Fruit fly (Drosophila melanogaster): ENCODE data around the gene CG6294.
A peak's percentile ranks its signal among the peaks of the same experiment; 100 is the strongest.

The CG6294 gene

DNA sequence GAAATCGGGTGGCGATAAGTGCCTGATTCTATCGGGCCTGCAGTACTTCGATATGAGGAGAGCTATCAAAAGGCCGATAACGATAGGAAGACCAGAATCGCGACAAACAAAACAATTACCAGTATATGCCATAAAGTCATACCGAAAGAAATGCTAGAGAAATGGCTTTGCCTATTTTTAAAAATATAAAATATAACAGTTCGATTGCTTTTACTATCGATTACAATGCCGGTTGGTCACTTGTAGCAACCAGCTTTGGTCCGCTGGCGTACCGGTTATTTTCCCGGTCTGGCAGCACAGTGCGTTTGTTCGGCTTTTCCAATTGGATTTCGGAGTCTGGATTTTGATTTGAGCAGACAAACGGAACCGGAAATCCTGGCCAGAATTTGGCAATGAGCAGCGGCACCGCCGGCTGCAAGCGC lies at the start of gene CG6294, which contains the start of the genes shtd and CG6299:
Gene CG6294, plus strand, starts transcription at position 287 of the 422 bp plus-strand sequence.
Gene shtd, minus strand, starts transcription at position 6 of the 422 bp plus-strand sequence.
Gene CG6299, plus strand, starts transcription at position 287 of the 422 bp plus-strand sequence.
- TF ChIP-seq CG17801 (GFP tag; optimal IDR thresholded peaks at IDR 0.05; ENCODE audit: partially characterized antibody) = no peak

- no peak for TF ChIP-seq CG17801 (GFP tag; optimal IDR thresholded peaks at IDR 0.05; ENCODE audit: partially characterized antibody)
Measured at dm6 chrX:15441245-15441644, 21.3 kb upstream of the CG6294 start, which contains the start of gene Cngl. Gene Cngl, minus strand, starts transcription at chrX:15441252.

DNA sequence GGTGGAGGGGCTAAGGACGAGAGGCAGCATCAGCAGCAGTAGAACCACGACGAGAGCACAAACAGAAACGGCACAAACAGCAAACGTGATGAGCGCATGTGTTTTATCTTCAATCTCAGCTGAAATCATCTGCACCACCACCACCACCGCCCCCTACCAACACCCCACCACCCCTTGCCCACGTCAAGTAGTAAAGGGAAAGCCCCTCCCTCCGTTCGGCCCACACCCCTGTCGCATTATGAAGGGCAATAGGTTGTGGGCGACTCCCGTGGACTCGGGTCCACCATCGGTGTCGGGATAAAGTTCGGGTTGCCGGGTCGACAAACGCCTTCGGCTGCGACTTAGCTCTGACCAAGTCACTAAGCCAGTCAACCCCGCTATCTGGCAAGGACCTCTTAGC lies 19.0 kb upstream of the CG6294 start:
- no peak for TF ChIP-seq CG17801 (GFP tag; optimal IDR thresholded peaks at IDR 0.05; ENCODE audit: partially characterized antibody)

- no peak for TF ChIP-seq CG17801 (GFP tag; optimal IDR thresholded peaks at IDR 0.05; ENCODE audit: partially characterized antibody)
Measured at dm6 chrX:15448136-15448535, 14.4 kb upstream of the CG6294 start.

DNA sequence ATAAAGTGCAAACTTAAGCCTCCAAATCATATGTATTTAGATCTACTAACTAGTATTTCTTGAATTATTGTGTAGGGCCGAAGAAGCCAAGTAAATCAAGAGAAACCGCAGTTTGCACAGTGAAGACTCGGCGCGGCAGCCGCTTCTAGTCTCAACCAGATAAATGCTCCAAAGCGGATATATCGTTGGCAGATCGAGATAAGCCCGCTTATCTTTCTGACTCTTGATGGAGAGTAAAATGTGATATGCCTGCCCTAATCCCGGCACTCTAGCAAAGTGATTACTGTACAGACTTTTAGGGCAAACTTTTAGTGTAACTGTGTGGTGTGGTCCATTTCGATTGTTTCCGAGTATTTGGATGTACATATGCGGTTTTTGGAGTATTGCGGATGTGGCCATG lies 13.7 kb upstream of the CG6294 start:
- no peak for TF ChIP-seq CG17801 (GFP tag; optimal IDR thresholded peaks at IDR 0.05; ENCODE audit: partially characterized antibody)

dm6 chrX:15449490-15450326 lies 12.8 kb upstream of the CG6294 start, which contains the start of the genes Scamp and Ahcy:
Gene Scamp, minus strand, starts transcription at chrX:15449883.
Gene Ahcy, plus strand, starts transcription at chrX:15450261.
- TF ChIP-seq CG17801 (GFP tag; optimal IDR thresholded peaks at IDR 0.05; ENCODE audit: partially characterized antibody) = no peak

dm6 chrX:15450327-15450644 lies 12.2 kb upstream of the CG6294 start:
- no peak for TF ChIP-seq CG17801 (GFP tag; optimal IDR thresholded peaks at IDR 0.05; ENCODE audit: partially characterized antibody)

DNA sequence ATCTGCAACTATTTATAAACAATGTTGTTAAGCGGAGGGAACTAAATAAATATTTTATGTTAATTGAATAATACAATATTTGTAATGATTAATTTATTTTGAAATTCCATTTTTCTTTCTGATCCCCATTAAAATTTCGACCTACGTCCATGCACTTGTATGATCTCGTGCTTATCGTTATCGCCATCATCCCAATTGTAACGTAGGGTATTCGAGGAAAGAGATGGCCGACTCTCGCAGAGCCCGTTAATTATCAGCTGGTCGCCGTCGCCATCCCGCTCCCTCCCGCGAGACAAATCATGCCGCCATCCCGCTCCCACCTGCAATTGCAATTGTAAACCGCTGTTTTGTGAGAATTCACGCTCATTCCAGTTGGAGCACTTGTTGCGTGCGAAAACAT lies 9.4 kb upstream of the CG6294 start, which contains the start of gene CG11655:
Gene CG11655, plus strand, starts transcription at position 351 of the 400 bp plus-strand sequence.
- TF ChIP-seq CG17801 (GFP tag; optimal IDR thresholded peaks at IDR 0.05; ENCODE audit: partially characterized antibody) = peak; percentile 50

- no peak for TF ChIP-seq CG17801 (GFP tag; optimal IDR thresholded peaks at IDR 0.05; ENCODE audit: partially characterized antibody)
Measured at dm6 chrX:15464531-15464930, 2.0 kb downstream of the CG6294 start.

- no peak for TF ChIP-seq CG17801 (GFP tag; optimal IDR thresholded peaks at IDR 0.05; ENCODE audit: partially characterized antibody)
Measured at dm6 chrX:15465410-15465809, 2.9 kb downstream of the CG6294 start.

DNA sequence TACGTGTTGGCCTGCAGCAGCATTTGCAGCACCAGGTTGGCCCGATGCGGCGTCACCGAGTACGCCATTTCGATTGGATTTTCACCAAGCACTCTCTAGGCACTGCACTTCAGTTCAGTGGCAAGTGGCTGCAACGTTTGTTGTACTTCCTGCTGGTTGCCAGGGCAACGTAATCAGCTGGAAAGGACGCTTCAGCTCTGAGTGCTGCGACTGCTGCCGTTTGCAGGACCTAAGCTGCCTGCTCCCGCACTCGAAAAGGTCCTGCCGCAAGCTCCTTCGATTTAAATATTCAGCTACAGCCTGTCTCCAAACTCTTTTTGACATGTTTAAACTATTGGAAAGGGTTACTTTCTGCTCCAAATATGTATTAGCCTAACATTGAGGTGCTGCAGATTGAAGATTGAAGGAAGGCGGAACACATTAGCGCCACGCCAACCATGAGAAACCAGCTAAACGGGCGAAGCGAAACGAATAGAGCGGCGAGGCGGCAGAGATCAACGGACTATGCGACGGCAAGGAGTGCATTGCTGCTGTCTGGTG lies 5.0 kb downstream of the CG6294 start, which contains the start of the genes CG15642 and CG15641:
Gene CG15642, minus strand, starts transcription at position 356 of the 540 bp plus-strand sequence.
Gene CG15641, plus strand, starts transcription at position 490 of the 540 bp plus-strand sequence.
- TF ChIP-seq CG17801 (GFP tag; optimal IDR thresholded peaks at IDR 0.05; ENCODE audit: partially characterized antibody) = no peak

DNA sequence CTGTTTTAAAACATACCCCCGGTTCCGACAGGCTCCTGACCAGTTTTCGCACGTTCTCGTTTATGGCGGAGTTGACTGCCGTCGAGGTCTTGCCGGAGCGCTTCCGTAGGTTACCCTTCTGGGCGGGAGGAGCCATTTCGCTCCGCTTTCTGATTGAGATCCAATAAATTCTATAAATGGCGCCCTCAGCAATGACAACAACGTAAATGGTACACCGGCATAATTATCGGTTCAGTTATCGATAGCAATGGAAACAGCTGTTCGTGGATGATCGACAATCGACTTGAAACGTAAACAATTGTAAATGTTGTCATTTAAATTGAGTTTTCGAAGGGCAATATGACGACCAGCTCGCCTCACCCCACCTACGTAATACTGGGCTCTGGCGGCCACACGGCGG lies 9.4 kb downstream of the CG6294 start, which contains the start of the genes Grip128 and Alg14:
Gene Grip128, minus strand, starts transcription at position 216 of the 400 bp plus-strand sequence.
Gene Alg14, plus strand, starts transcription at position 261 of the 400 bp plus-strand sequence.
- TF ChIP-seq CG17801 (GFP tag; optimal IDR thresholded peaks at IDR 0.05; ENCODE audit: partially characterized antibody) = no peak

DNA sequence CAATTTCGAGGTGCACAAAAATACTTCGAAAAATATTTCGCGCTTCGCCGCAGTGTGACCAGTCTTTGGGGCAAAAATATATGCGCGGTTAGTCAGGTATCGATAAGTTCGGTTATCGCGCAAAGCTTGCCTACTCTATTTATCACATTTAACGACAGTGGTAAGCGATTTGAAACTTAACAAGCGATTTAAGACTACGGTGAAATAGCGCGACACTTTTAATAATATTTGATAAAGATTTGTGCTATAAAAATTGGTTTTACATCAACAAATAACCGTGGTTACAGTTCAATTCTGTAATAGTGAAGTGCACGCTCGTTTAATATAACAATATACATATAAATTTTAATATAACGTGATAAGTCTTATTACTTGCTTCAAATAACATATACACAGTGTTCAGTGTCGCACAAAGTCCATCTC lies 12.9 kb downstream of the CG6294 start, which contains the start of gene mh:
Gene mh, minus strand, starts transcription at position 34 of the 423 bp plus-strand sequence.
- no peak for TF ChIP-seq CG17801 (GFP tag; optimal IDR thresholded peaks at IDR 0.05; ENCODE audit: partially characterized antibody)

- TF ChIP-seq CG17801 (GFP tag; optimal IDR thresholded peaks at IDR 0.05; ENCODE audit: partially characterized antibody) = no peak
Measured at dm6 chrX:15475791-15476190, 13.3 kb downstream of the CG6294 start, which contains the start of gene CG6324. Gene CG6324, plus strand, starts transcription at chrX:15476091.

- peak; percentile 46 for TF ChIP-seq CG17801 (GFP tag; optimal IDR thresholded peaks at IDR 0.05; ENCODE audit: partially characterized antibody)
Measured at dm6 chrX:15482236-15482660, 19.7 kb downstream of the CG6294 start, which contains the start of gene CG6340. Gene CG6340, plus strand, starts transcription at chrX:15482374.
